Worm (Caenorhabditis elegans): ENCODE data around the gene haao-1.

The haao-1 gene

DNA sequence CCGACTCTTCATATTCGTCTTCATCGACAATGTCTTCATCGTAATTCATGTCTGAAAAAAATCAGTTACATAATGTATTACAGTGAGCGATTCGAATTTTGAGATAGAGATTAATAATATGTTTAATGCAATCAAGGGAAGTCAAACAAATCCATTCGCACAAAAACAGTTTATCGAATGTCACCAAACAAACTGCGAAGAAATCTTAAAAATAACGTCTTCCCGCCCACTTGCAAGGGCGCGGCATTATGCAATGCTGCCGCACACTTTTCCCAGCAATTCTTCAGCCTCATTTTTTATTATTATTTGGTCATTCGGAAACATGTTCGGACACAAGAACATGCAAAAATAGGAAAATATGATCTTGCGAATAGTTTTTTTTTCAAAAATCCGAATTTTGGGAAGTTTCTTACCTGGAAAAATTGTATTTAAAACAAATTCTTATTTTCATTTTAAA, 39.5 kb downstream of the haao-1 start, which contains the start of gene mdf-1 (continued):
- no peak for TF ChIP-seq aly-2 (tag; optimal IDR thresholded peaks at IDR 0.05)
- no peak for TF ChIP-seq C34B4.2 (tag; optimal IDR thresholded peaks at IDR 0.05)
- no peak for TF ChIP-seq pag-3 (tag; optimal IDR thresholded peaks at IDR 0.05; ENCODE audit: borderline replicate concordance, insufficient read depth)
- no peak for TF ChIP-seq efl-3 (GFP tag; optimal IDR thresholded peaks at IDR 0.05)
- peak; percentile 26 for TF ChIP-seq mep-1 (tag; optimal IDR thresholded peaks at IDR 0.05)
- peak; percentile 40 for TF ChIP-seq irx-1 (tag; optimal IDR thresholded peaks at IDR 0.05)
- TF ChIP-seq jun-1 (tag; optimal IDR thresholded peaks at IDR 0.05), result no peak
- no peak for TF ChIP-seq hpl-2 (GFP tag; optimal IDR thresholded peaks at IDR 0.05)
- no peak for TF ChIP-seq grh-1 (GFP tag; IDR thresholded peaks at IDR 0.05)
- peak; percentile 90 to 96 for TF ChIP-seq lin-35 (GFP tag; optimal IDR thresholded peaks at IDR 0.05)
- TF ChIP-seq ets-5 (GFP tag; IDR thresholded peaks at IDR 0.05), result no peak
- no peak for TF ChIP-seq nhr-12 (tag; optimal IDR thresholded peaks at IDR 0.05)
- TF ChIP-seq egl-13 (tag; optimal IDR thresholded peaks at IDR 0.05), result peak; percentile 50
- no peak for TF ChIP-seq alr-1 (tag; optimal IDR thresholded peaks at IDR 0.05; ENCODE audit: borderline replicate concordance)
- TF ChIP-seq hlh-17 (GFP tag; optimal IDR thresholded peaks at IDR 0.05; ENCODE audit: borderline replicate concordance), result no peak
- TF ChIP-seq pax-3 (tag; optimal IDR thresholded peaks at IDR 0.05), result no peak
- TF ChIP-seq rnt-1 (tag; optimal IDR thresholded peaks at IDR 0.05), result peak; percentile 61
- no peak for TF ChIP-seq fos-1 (tag; optimal IDR thresholded peaks at IDR 0.05)
- TF ChIP-seq nhr-85 (tag), result peak; percentile 48
- peak; percentile 57 for TF ChIP-seq fkh-8 (tag; optimal IDR thresholded peaks at IDR 0.05)
- peak; percentile 75 for TF ChIP-seq nhr-20 (tag; optimal IDR thresholded peaks at IDR 0.05)
- TF ChIP-seq lin-39 (tag; optimal IDR thresholded peaks at IDR 0.05), result no peak
- peak; percentile 32 for TF ChIP-seq unc-86 (tag; optimal IDR thresholded peaks at IDR 0.05)
- peak; percentile 29 for TF ChIP-seq ama-1 (optimal IDR thresholded peaks at IDR 0.05)
- TF ChIP-seq nhr-237 (tag; optimal IDR thresholded peaks at IDR 0.05), result no peak
- TF ChIP-seq unc-98 (GFP tag; IDR thresholded peaks at IDR 0.05), result no peak
- TF ChIP-seq C04F5.9 (tag; optimal IDR thresholded peaks at IDR 0.05), result no peak
- no peak for TF ChIP-seq ceh-90 (tag; optimal IDR thresholded peaks at IDR 0.05)
- TF ChIP-seq efl-1 (optimal IDR thresholded peaks at IDR 0.05), result peak; percentile 75 to 92
- peak; percentile 91 to 99 for TF ChIP-seq efl-1 (GFP tag; optimal IDR thresholded peaks at IDR 0.05 in 1 of 2)
- TF ChIP-seq F16B12.6 (tag; optimal IDR thresholded peaks at IDR 0.05), result peak; percentile 10
- peak; percentile 77 for TF ChIP-seq lin-14 (GFP tag; optimal IDR thresholded peaks at IDR 0.05)
- no peak for TF ChIP-seq mab-9 (GFP tag; IDR thresholded peaks at IDR 0.05)
- TF ChIP-seq isw-1 (GFP tag; IDR thresholded peaks at IDR 0.05), result no peak
- peak; percentile 85 to 93 (median 89) for TF ChIP-seq dpl-1 (GFP tag; optimal IDR thresholded peaks at IDR 0.05)
- TF ChIP-seq unc-130 (tag; optimal IDR thresholded peaks at IDR 0.05), result peak; percentile 58
- peak; percentile 65 for TF ChIP-seq lin-15B (tag; optimal IDR thresholded peaks at IDR 0.05)
- TF ChIP-seq ztf-11 (tag; optimal IDR thresholded peaks at IDR 0.05), result no peak
- peak in 1 of 2 experiments; percentile 45 for TF ChIP-seq mdl-1 (tag; optimal IDR thresholded peaks at IDR 0.05)
- TF ChIP-seq aha-1 (tag; optimal IDR thresholded peaks at IDR 0.05), result no peak
- TF ChIP-seq unc-62 (GFP tag; optimal IDR thresholded peaks at IDR 0.05), result no peak
- TF ChIP-seq nhr-71 (tag; optimal IDR thresholded peaks at IDR 0.05), result peak; percentile 80
- TF ChIP-seq tbx-2 (tag; optimal IDR thresholded peaks at IDR 0.05), result peak; percentile 60
- TF ChIP-seq nhr-90 (tag; optimal IDR thresholded peaks at IDR 0.05; ENCODE audit: poor library complexity), result peak; percentile 68
- TF ChIP-seq mef-2 (tag; optimal IDR thresholded peaks at IDR 0.05), result no peak

All from whole organism, L1 larva.